Worm (Caenorhabditis elegans) whole organism, L2 larva: ENCODE measurements around the gene meg-4.

Experiments
- aly-2 ChIP-seq: fragments of 150-350 bp; optimal IDR thresholded peaks from 2 replicates; lab custom pipeline; 2014; ENCODE audit warnings: missing biosample characterization, missing genetic modification characterization
- elt-1 ChIP-seq: fragments of 150-350 bp; optimal IDR thresholded peaks from 2 replicates; lab custom pipeline; 2014; ENCODE audit warnings: missing biosample characterization, missing genetic modification characterization
- nhr-11 ChIP-seq: fragments of 150-350 bp; optimal IDR thresholded peaks from 2 replicates; lab custom pipeline; 2014; ENCODE audit warnings: missing biosample characterization, missing genetic modification characterization
- ztf-11 ChIP-seq: sonication (generic microtip); optimal IDR thresholded peaks from 2 replicates; lab custom pipeline; 2017; ENCODE audit warnings: missing biosample characterization, missing genetic modification characterization

DNA sequence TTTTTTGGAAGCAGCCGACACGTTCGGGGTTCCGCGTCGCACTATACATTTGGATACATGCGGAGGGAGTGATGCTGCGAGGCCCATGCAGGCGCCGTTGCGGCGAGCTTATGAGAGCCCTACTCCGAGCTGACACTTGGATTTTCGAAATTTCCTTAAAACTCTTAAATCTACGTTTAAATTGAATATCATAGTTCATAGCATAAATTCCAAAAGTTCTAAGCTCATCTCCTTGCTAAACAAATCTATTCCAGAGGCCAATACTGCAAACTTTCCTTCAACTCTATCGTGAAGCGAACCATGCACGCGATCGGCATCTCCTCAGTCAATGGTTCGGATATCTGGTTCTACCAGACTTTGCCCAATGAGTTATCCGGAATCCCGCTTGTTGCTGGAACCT, 46.8 kb downstream of the meg-4 start, which contains the start of gene dgn-3:
- TF ChIP-seq nhr-11 (tag; lab: Kevin White, UChicago), result no peak
- TF ChIP-seq aly-2 (tag; lab: Kevin White, UChicago), result no peak
- TF ChIP-seq ztf-11 (tag; lab: Kevin White, UChicago), result no peak
- TF ChIP-seq elt-1, result no peak
